Fruit fly (Drosophila melanogaster): ENCODE measurements around the gene Vps60.

The Vps60 gene

DNA sequence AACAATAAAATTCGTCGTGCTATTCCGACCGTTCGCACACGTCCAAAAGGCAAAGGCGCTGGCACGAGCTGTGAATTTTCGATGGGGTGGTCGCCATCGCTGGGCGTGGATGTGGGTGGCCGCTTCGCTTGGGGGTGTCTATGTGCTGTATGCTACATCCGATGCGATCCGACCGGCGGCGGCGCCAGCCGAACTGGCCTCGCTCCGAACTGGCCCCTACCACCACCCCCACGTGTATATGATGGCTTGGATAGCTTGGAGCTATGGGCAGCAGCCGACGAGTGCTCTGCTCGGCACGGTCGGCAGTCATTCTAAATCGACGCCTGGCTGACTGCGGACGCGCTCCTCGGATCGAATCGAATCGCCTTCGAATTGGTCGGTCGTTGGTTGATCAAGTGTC lies 11.7 kb upstream of the Vps60 start, which contains the start of gene CG7497:
CG7497 (plus strand) TSS at position 308 of the 400 bp plus-strand sequence.
- no peak for TF ChIP-seq Lpt (GFP tag; optimal IDR thresholded peaks at IDR 0.05)
- TF ChIP-seq ss (GFP tag; optimal IDR thresholded peaks at IDR 0.05) = no peak
- no peak for TF ChIP-seq CG4318 (GFP tag; optimal IDR thresholded peaks at IDR 0.05)
- no peak for TF ChIP-seq CG8319 (GFP tag; optimal IDR thresholded peaks at IDR 0.05)
- TF ChIP-seq CG10669 (GFP tag; optimal IDR thresholded peaks at IDR 0.05) = no peak
- TF ChIP-seq lz (GFP tag; optimal IDR thresholded peaks at IDR 0.05) = no peak
- TF ChIP-seq Blimp-1 (GFP tag; optimal IDR thresholded peaks at IDR 0.05) = no peak
- TF ChIP-seq salr (GFP tag; optimal IDR thresholded peaks at IDR 0.05) = no peak
- TF ChIP-seq Ets21C (GFP tag; optimal IDR thresholded peaks at IDR 0.05) = no peak
- no peak for TF ChIP-seq CG8632 (GFP tag; optimal IDR thresholded peaks at IDR 0.05)
- no peak for TF ChIP-seq Eip75B (GFP tag; optimal IDR thresholded peaks at IDR 0.05)
- no peak for TF ChIP-seq CG11294 (GFP tag; IDR thresholded peaks at IDR 0.05)
- TF ChIP-seq Hr4 (GFP tag; optimal IDR thresholded peaks at IDR 0.05) = no peak
- no peak for TF ChIP-seq CG6808 (GFP tag; optimal IDR thresholded peaks at IDR 0.05)

DNA sequence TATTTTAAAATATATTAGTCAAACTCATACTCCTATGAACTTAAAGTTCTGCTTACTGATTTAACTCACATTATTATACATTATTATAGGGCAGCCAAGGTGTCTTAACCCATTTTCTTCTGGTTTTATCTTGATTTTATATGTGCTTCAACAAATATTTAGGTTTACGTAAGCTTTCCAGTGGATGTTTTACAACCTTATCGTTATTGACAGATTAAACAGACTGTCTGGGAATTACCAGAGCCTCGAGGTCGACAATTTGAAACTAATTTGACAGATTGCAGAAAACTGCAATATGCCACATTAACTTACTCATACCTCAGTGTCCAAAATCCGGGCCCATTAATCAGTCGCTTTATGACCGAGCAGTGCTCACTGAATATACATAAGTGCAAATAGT lies 9.8 kb upstream of the Vps60 start:
- TF ChIP-seq CG9139 (GFP tag; optimal IDR thresholded peaks at IDR 0.05) = peak; percentile 51
- TF ChIP-seq CG8632 (GFP tag; optimal IDR thresholded peaks at IDR 0.05) = peak; percentile 17
- peak; percentile 21 for TF ChIP-seq CG10669 (GFP tag; optimal IDR thresholded peaks at IDR 0.05)
- peak; percentile 8 for TF ChIP-seq esn (GFP tag; optimal IDR thresholded peaks at IDR 0.05)
- peak; percentile 34 for TF ChIP-seq CG6808 (GFP tag; optimal IDR thresholded peaks at IDR 0.05)
- TF ChIP-seq acj6 (GFP tag; optimal IDR thresholded peaks at IDR 0.05) = peak; percentile 5
- TF ChIP-seq Eip78C (GFP tag) = peak; percentile 81
- no peak for TF ChIP-seq CG6276 (GFP tag; optimal IDR thresholded peaks at IDR 0.05)
- peak; percentile 63 for TF ChIP-seq CG6854 (GFP tag; optimal IDR thresholded peaks at IDR 0.05)
- no peak for TF ChIP-seq Gug (GFP tag; IDR thresholded peaks at IDR 0.05)
- no peak for TF ChIP-seq cyc (GFP tag; optimal IDR thresholded peaks at IDR 0.05)
- TF ChIP-seq ss (GFP tag; optimal IDR thresholded peaks at IDR 0.05) = peak in 1 of 2 experiments; percentile 48
- peak; percentile 2 for TF ChIP-seq Sox102F (GFP tag; optimal IDR thresholded peaks at IDR 0.05)
- peak; percentile 5 for TF ChIP-seq CG1621 (tag; optimal IDR thresholded peaks at IDR 0.05)
- TF ChIP-seq CG6163 (GFP tag; IDR thresholded peaks at IDR 0.05) = peak; percentile 10; the same call in 1 of the 3 replicates
- TF ChIP-seq lz (GFP tag; optimal IDR thresholded peaks at IDR 0.05) = no peak
- peak; percentile 2 for TF ChIP-seq CG34406 (GFP tag; optimal IDR thresholded peaks at IDR 0.05)
- peak; percentile 6 for TF ChIP-seq vri (GFP tag; optimal IDR thresholded peaks at IDR 0.05)
- peak; percentile 32 for TF ChIP-seq net (GFP tag; optimal IDR thresholded peaks at IDR 0.05)
- no peak for TF ChIP-seq CG11762 (GFP tag; optimal IDR thresholded peaks at IDR 0.05; ENCODE audit: insufficient read depth)
- TF ChIP-seq OdsH (GFP tag; optimal IDR thresholded peaks at IDR 0.05) = peak; percentile 4

DNA sequence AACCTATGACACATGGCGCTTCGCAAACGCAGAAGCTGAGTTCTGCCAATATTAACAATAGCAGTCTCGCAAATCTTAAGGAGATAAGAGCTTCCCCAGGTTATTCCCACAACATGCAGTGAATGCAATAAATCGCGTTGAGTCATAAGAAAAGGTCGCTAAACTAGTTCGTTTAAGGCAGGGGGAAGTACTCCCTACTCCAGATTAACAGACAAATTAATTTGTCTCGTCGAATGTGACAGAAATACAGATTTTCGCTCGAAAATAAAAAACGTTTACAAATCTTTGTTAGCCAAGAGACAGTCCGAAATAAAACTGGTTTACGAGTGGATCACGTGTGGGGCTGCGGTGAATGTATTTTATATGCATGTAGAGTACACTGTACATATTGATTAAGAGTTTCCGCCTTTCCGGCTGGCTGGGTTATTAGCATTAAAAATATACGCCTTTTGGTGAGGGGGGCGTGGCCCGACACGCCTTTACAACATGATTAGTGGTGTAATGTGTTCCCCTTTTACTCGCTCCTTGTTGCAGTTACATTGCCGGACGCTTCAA lies 4.2 kb upstream of the Vps60 start:
- TF ChIP-seq CG8319 (GFP tag; optimal IDR thresholded peaks at IDR 0.05) (no peak), Eip78C (GFP tag) (peak; percentile 57), svp (GFP tag) (peak; percentile 68), CG6808 (GFP tag; optimal IDR thresholded peaks at IDR 0.05) (peak; percentile 28), Sox102F (GFP tag; optimal IDR thresholded peaks at IDR 0.05) (no peak), ss (GFP tag; optimal IDR thresholded peaks at IDR 0.05) (peak; percentile 26 to 29)

- TF ChIP-seq Smox (GFP tag; optimal IDR thresholded peaks at IDR 0.05) (no peak), fkh (GFP tag; optimal IDR thresholded peaks at IDR 0.05) (peak; percentile 11)
These were observed 3.6 kb upstream of the Vps60 start for dm6 chr3L:17625014-17625413.
